Fruit fly (Drosophila melanogaster) whole organism, embryonic: ENCODE data around the gene rngo.

Experiments
- Atf3 ChIP-seq: fragments of 200-800 bp; sonication (Bioruptor generic); optimal IDR thresholded peaks from 3 replicates; lab custom pipeline; 2016; ENCODE audit warnings: missing biosample characterization, missing genetic modification characterization
- CG10209 ChIP-seq: fragments of 200-800 bp; sonication (Bioruptor generic); optimal IDR thresholded peaks from 3 replicates; lab custom pipeline; 2017; ENCODE audit warnings: missing biosample characterization, mild to moderate bottlenecking, missing genetic modification characterization, missing genetic modification reagents
- CG10654 ChIP-seq: fragments of 200-800 bp; sonication (Bioruptor generic); optimal IDR thresholded peaks from 2 replicates; lab custom pipeline; 2016; ENCODE audit warnings: missing biosample characterization, missing genetic modification characterization
- CG12391 ChIP-seq: fragments of 200-800 bp; sonication (Bioruptor generic); optimal IDR thresholded peaks from 3 replicates; lab custom pipeline; 2018; ENCODE audit warnings: missing biosample characterization, mild to moderate bottlenecking, missing genetic modification characterization, moderate library complexity
- CG13424 ChIP-seq: fragments of 200-800 bp; sonication (Bioruptor generic); optimal IDR thresholded peaks from 2 replicates; lab custom pipeline; 2019; ENCODE audit warnings: missing biosample characterization, mild to moderate bottlenecking, missing genetic modification characterization, moderate library complexity
- CG14860 ChIP-seq: fragments of 200-800 bp; sonication (Bioruptor generic); IDR thresholded peaks from 3 replicates; pipeline ENCODE4 v1.3.6; 2022; ENCODE audit warnings: missing biosample characterization, missing genetic modification characterization; ENCODE audit not compliant: partially characterized antibody
- CG15011 ChIP-seq: fragments of 200-800 bp; sonication (Bioruptor generic); optimal IDR thresholded peaks from 3 replicates; lab custom pipeline; 2018; ENCODE audit warnings: missing biosample characterization, mild to moderate bottlenecking, missing genetic modification characterization
- CG15479 ChIP-seq: fragments of 200-800 bp; sonication (Bioruptor generic); optimal IDR thresholded peaks from 3 replicates; lab custom pipeline; 2019; ENCODE audit warnings: missing biosample characterization, mild to moderate bottlenecking, missing genetic modification characterization, moderate library complexity
- CG16815 ChIP-seq: fragments of 200-800 bp; sonication (Bioruptor generic); optimal IDR thresholded peaks from 3 replicates; lab custom pipeline; 2017; ENCODE audit warnings: missing biosample characterization, mild to moderate bottlenecking, missing genetic modification characterization
- CG17328 ChIP-seq: fragments of 200-800 bp; sonication (Bioruptor generic); IDR thresholded peaks from 2 replicates; pipeline ENCODE4 v1.3.6; 2022; ENCODE audit warnings: missing biosample characterization, missing genetic modification characterization
- CG18619 ChIP-seq: fragments of 200-800 bp; sonication (Bioruptor generic); optimal IDR thresholded peaks from 3 replicates; lab custom pipeline; 2017; ENCODE audit warnings: missing biosample characterization, mild to moderate bottlenecking, missing genetic modification characterization
- CG2116 ChIP-seq: fragments of 200-800 bp; sonication (Bioruptor generic); optimal IDR thresholded peaks from 3 replicates; lab custom pipeline; 2018; ENCODE audit warnings: missing biosample characterization, mild to moderate bottlenecking, missing genetic modification characterization
- CG31441 ChIP-seq: fragments of 200-800 bp; sonication (Bioruptor generic); IDR thresholded peaks from 2 replicates; pipeline ENCODE4 v1.3.6; 2022; ENCODE audit warnings: missing biosample characterization, missing genetic modification characterization
- CG3163 ChIP-seq: fragments of 200-800 bp; sonication (Bioruptor generic); optimal IDR thresholded peaks from 3 replicates; lab custom pipeline; 2016; ENCODE audit warnings: missing biosample characterization, missing genetic modification characterization
- CG4707 ChIP-seq: fragments of 200-800 bp; sonication (Bioruptor generic); optimal IDR thresholded peaks from 2 replicates; lab custom pipeline; 2018; ENCODE audit warnings: missing biosample characterization, mild to moderate bottlenecking, missing genetic modification characterization, moderate library complexity
- CG5180 ChIP-seq: fragments of 200-800 bp; sonication (Bioruptor generic); optimal IDR thresholded peaks from 3 replicates; lab custom pipeline; 2017; ENCODE audit warnings: missing biosample characterization, missing genetic modification characterization, mild to moderate bottlenecking, moderate library complexity, missing genetic modification reagents
- CG7357 ChIP-seq: fragments of 200-800 bp; sonication (Bioruptor generic); IDR thresholded peaks from 3 replicates; pipeline ENCODE4 v1.3.6; 2022; ENCODE audit warnings: missing biosample characterization, missing genetic modification characterization
- CG7372 ChIP-seq: fragments of 200-800 bp; sonication (Bioruptor generic); IDR thresholded peaks from 2 replicates; pipeline ENCODE4 v1.3.6; 2022; ENCODE audit warnings: missing biosample characterization, missing genetic modification characterization
- CG7786 ChIP-seq: fragments of 200-800 bp; sonication (Bioruptor generic); optimal IDR thresholded peaks from 2 replicates; lab custom pipeline; 2016; ENCODE audit warnings: missing biosample characterization, missing genetic modification characterization
- CG8765 ChIP-seq: fragments of 200-800 bp; sonication (Bioruptor generic); IDR thresholded peaks from 2 replicates; pipeline ENCODE4 v1.3.6; 2022; ENCODE audit warnings: missing biosample characterization, missing genetic modification characterization
- CG8924 ChIP-seq: fragments of 200-800 bp; optimal IDR thresholded peaks from 3 replicates; lab custom pipeline; 2019; ENCODE audit warnings: missing biosample characterization, mild to moderate bottlenecking, missing genetic modification characterization, moderate library complexity
- Dad ChIP-seq: fragments of 200-800 bp; sonication (Bioruptor generic); optimal IDR thresholded peaks from 3 replicates; lab custom pipeline; 2016; ENCODE audit warnings: missing biosample characterization, missing genetic modification characterization
- Dll ChIP-seq: fragments of 200-800 bp; sonication (Bioruptor generic); IDR thresholded peaks from 4 replicates; pipeline ENCODE4 v1.3.6; 2022; ENCODE audit warnings: missing biosample characterization, missing genetic modification characterization; ENCODE audit not compliant: partially characterized antibody
- GATAe ChIP-seq: fragments of 200-800 bp; sonication (Bioruptor generic); conservative IDR thresholded peaks from 2 replicates; pipeline ENCODE4 v1.3.6; 2022; ENCODE audit warnings: missing biosample characterization, missing genetic modification characterization
- Gsc ChIP-seq: fragments of 200-800 bp; sonication (Bioruptor generic); IDR thresholded peaks from 2 replicates; pipeline ENCODE4 v1.3.6; 2022; ENCODE audit warnings: missing biosample characterization, missing genetic modification characterization
- Hr78 ChIP-seq, 2 experiments: fragments of 200-800 bp in 1 of 2; fragments of >200 bp in 1 of 2; sonication (Bioruptor generic) in 1 of 2; optimal IDR thresholded peaks; 2 replicates each; lab custom pipeline; 2017 to 2019; ENCODE audit warnings: missing biosample characterization in 2 of 2, missing genetic modification characterization in 2 of 2, mild to moderate bottlenecking in 1 of 2, moderate library complexity in 1 of 2
- Lhr ChIP-seq: fragments of 200-800 bp; sonication (Bioruptor generic); optimal IDR thresholded peaks from 3 replicates; lab custom pipeline; 2017; ENCODE audit warnings: mild to moderate bottlenecking, missing biosample characterization, missing genetic modification reagents, missing genetic modification characterization
- MESR4 ChIP-seq: fragments of 200-800 bp; sonication (Bioruptor generic); optimal IDR thresholded peaks from 2 replicates; lab custom pipeline; 2018; ENCODE audit warnings: missing biosample characterization, mild to moderate bottlenecking, missing genetic modification characterization, moderate library complexity
- NFAT ChIP-seq: fragments of 200-800 bp; sonication (Bioruptor generic); IDR thresholded peaks from 2 replicates; pipeline ENCODE4 v1.3.6; 2022; ENCODE audit warnings: missing biosample characterization, missing genetic modification characterization
- Oaz ChIP-seq: fragments of 200-800 bp; sonication (Bioruptor generic); IDR thresholded peaks from 2 replicates; pipeline ENCODE4 v1.3.6; 2022; ENCODE audit warnings: missing biosample characterization, missing genetic modification characterization
- ase ChIP-seq: fragments of 200-800 bp; sonication (Bioruptor generic); IDR thresholded peaks from 3 replicates; pipeline ENCODE4 v1.3.6; 2022; ENCODE audit warnings: missing biosample characterization, missing genetic modification characterization
- ato ChIP-seq: fragments of 200-800 bp; sonication (Bioruptor generic); IDR thresholded peaks from 2 replicates; pipeline ENCODE4 v1.3.6; 2022; ENCODE audit warnings: missing biosample characterization, missing genetic modification characterization; ENCODE audit not compliant: partially characterized antibody
- br ChIP-seq: fragments of >200 bp; optimal IDR thresholded peaks from 2 replicates; lab custom pipeline; 2017
- cwo ChIP-seq: fragments of 200-800 bp; sonication (Bioruptor generic); optimal IDR thresholded peaks from 3 replicates; lab custom pipeline; 2017; ENCODE audit warnings: missing biosample characterization, missing genetic modification characterization, mild to moderate bottlenecking, moderate library complexity, missing genetic modification reagents
- dati ChIP-seq: fragments of 200-800 bp; sonication (Bioruptor generic); IDR thresholded peaks from 2 replicates; pipeline ENCODE4 v1.3.6; 2022; ENCODE audit warnings: missing biosample characterization, missing genetic modification characterization
- disco-r ChIP-seq: fragments of 200-800 bp; sonication (Bioruptor generic); optimal IDR thresholded peaks from 2 replicates; lab custom pipeline; 2016; ENCODE audit warnings: missing biosample characterization, missing genetic modification characterization
- eve ChIP-seq, 2 experiments: fragments of >200 bp; optimal IDR thresholded peaks; 2 replicates each; lab custom pipeline; 2017; ENCODE audit warnings: missing biosample characterization in 2 of 2, missing genetic modification characterization in 2 of 2
- fd96Cb ChIP-seq: fragments of 200-800 bp; sonication (Bioruptor generic); optimal IDR thresholded peaks from 2 replicates; lab custom pipeline; 2018; ENCODE audit warnings: missing biosample characterization, mild to moderate bottlenecking, missing genetic modification characterization, moderate library complexity
- gsb-n ChIP-seq: fragments of 200-800 bp; sonication (Bioruptor generic); optimal IDR thresholded peaks from 3 replicates; lab custom pipeline; 2018; ENCODE audit warnings: missing biosample characterization, mild to moderate bottlenecking, missing genetic modification characterization
- hbn ChIP-seq: fragments of 200-800 bp; sonication (Bioruptor generic); IDR thresholded peaks from 2 replicates; pipeline ENCODE4 v1.3.6; 2022; ENCODE audit warnings: missing biosample characterization, missing genetic modification characterization; ENCODE audit not compliant: partially characterized antibody
- peb ChIP-seq: fragments of 200-800 bp; sonication (Bioruptor generic); IDR thresholded peaks from 2 replicates; pipeline ENCODE4 v1.3.6; 2022; ENCODE audit warnings: missing biosample characterization, missing genetic modification characterization
- pum ChIP-seq: fragments of 200-800 bp; sonication (Bioruptor generic); optimal IDR thresholded peaks from 2 replicates; lab custom pipeline; 2016; ENCODE audit warnings: missing biosample characterization, missing genetic modification characterization
- sens ChIP-seq: fragments of 200-800 bp; sonication (Bioruptor generic); peaks from one replicate; lab custom pipeline; 2016; ENCODE audit warnings: missing biosample characterization, missing genetic modification characterization
- sens-2 ChIP-seq: fragments of 200-800 bp; sonication (Bioruptor generic); IDR thresholded peaks from 2 replicates; pipeline ENCODE4 v1.3.6; 2022; ENCODE audit warnings: missing biosample characterization, missing genetic modification characterization
- seq ChIP-seq: fragments of 200-800 bp; sonication (Bioruptor generic); IDR thresholded peaks from 2 replicates; pipeline ENCODE4 v1.3.6; 2022; ENCODE audit warnings: missing biosample characterization, missing genetic modification characterization
- sqz ChIP-seq: fragments of 200-800 bp; sonication (Bioruptor generic); optimal IDR thresholded peaks from 3 replicates; lab custom pipeline; 2018; ENCODE audit warnings: missing biosample characterization, mild to moderate bottlenecking, missing genetic modification characterization
- stwl ChIP-seq: fragments of 200-800 bp; sonication (Bioruptor generic); optimal IDR thresholded peaks from 3 replicates; lab custom pipeline; 2018; ENCODE audit warnings: missing biosample characterization, mild to moderate bottlenecking, missing genetic modification characterization, moderate library complexity
- ttk ChIP-seq: fragments of 200-800 bp; sonication (Bioruptor generic); IDR thresholded peaks from 2 replicates; pipeline ENCODE4 v2.1.2; 2022; ENCODE audit warnings: missing biosample characterization, missing genetic modification characterization
- tx ChIP-seq: fragments of 200-800 bp; sonication (Bioruptor generic); optimal IDR thresholded peaks from 2 replicates; lab custom pipeline; 2016; ENCODE audit warnings: missing biosample characterization, missing genetic modification characterization
- vfl ChIP-seq: fragments of 200-800 bp; sonication (Bioruptor generic); optimal IDR thresholded peaks from 2 replicates; lab custom pipeline; 2016; ENCODE audit warnings: missing biosample characterization, missing genetic modification characterization
- zen2 ChIP-seq: fragments of 200-800 bp; sonication (Bioruptor generic); IDR thresholded peaks from 3 replicates; pipeline ENCODE4 v1.3.6; 2022; ENCODE audit warnings: missing biosample characterization, missing genetic modification characterization; ENCODE audit not compliant: partially characterized antibody
- zf30C ChIP-seq: fragments of 200-800 bp; sonication (Bioruptor generic); optimal IDR thresholded peaks from 3 replicates; lab custom pipeline; 2018; ENCODE audit warnings: missing biosample characterization, mild to moderate bottlenecking, missing genetic modification characterization

The rngo gene

dm6 chrX:16441245-16441644 is at the start of gene rngo, which contains the start of gene Cdc50 (continued):
- TF ChIP-seq CG5180 (GFP tag; lab: Kevin White, UChicago) = no peak
- TF ChIP-seq tx (GFP tag; lab: Kevin White, UChicago) = peak; percentile 6
- no peak for TF ChIP-seq peb
- TF ChIP-seq Gsc = no peak
- TF ChIP-seq CG2116 = peak; percentile 99
- peak; percentile 62 for TF ChIP-seq stwl (tag; lab: Kevin White, UChicago)
- TF ChIP-seq Dad (GFP tag; lab: Kevin White, UChicago) = no peak
- peak; percentile 96 for TF ChIP-seq hbn (GFP tag; lab: Robert Waterston, UW)
- no peak for TF ChIP-seq CG4707
- TF ChIP-seq CG13424 (tag; lab: Kevin White, UChicago) = peak; percentile 2
- no peak for TF ChIP-seq Lhr (GFP tag; lab: Kevin White, UChicago)
- no peak for TF ChIP-seq CG16815 (GFP tag; lab: Kevin White, UChicago)
- no peak for TF ChIP-seq CG15011 (GFP tag; lab: Kevin White, UChicago)
- no peak for TF ChIP-seq sqz (GFP tag; lab: Kevin White, UChicago)
- no peak; the same call in 1 of the 2 replicates for TF ChIP-seq CG31441
- TF ChIP-seq Atf3 (GFP tag; lab: Kevin White, UChicago) = no peak
- no peak for TF ChIP-seq ase (GFP tag; lab: Robert Waterston, UW)
- TF ChIP-seq CG17328 = no peak
- no peak for TF ChIP-seq fd96Cb
- no peak for TF ChIP-seq sens-2 (GFP tag; lab: Robert Waterston, UW)
- no peak for TF ChIP-seq disco-r (GFP tag; lab: Kevin White, UChicago)
- TF ChIP-seq gsb-n (tag; lab: Kevin White, UChicago) = no peak
- TF ChIP-seq Oaz = no peak
- TF ChIP-seq CG8924 (tag; lab: Kevin White, UChicago) = peak; percentile 13
- TF ChIP-seq CG12391 (tag; lab: Kevin White, UChicago) = peak; percentile 56
- TF ChIP-seq CG10209 (GFP tag; lab: Kevin White, UChicago) = no peak
- TF ChIP-seq br = no peak
- TF ChIP-seq MESR4 (GFP tag; lab: Kevin White, UChicago) = peak; percentile 15
- TF ChIP-seq Dll (GFP tag; lab: Robert Waterston, UW) = peak; percentile 99
- peak; percentile 99 for TF ChIP-seq CG14860 (GFP tag; lab: Robert Waterston, UW)
- TF ChIP-seq CG7372 (GFP tag; lab: Robert Waterston, UW) = no peak
- TF ChIP-seq CG15479 (GFP tag; lab: Kevin White, UChicago) = no peak
- no peak for TF ChIP-seq zf30C (GFP tag; lab: Kevin White, UChicago)
- TF ChIP-seq seq (GFP tag; lab: Robert Waterston, UW) = no peak
- TF ChIP-seq NFAT = no peak
- no peak for TF ChIP-seq eve (GFP tag; optimal IDR thresholded peaks at IDR 0.05; lab: Kevin White, UChicago)
- TF ChIP-seq Hr78 (GFP tag; optimal IDR thresholded peaks at IDR 0.05; lab: Kevin White, UChicago) = no peak
- no peak for TF ChIP-seq CG7357 (GFP tag; lab: Robert Waterston, UW)
- TF ChIP-seq CG8765 = no peak
- peak; percentile 20 for TF ChIP-seq pum (GFP tag; lab: Kevin White, UChicago)
- no peak for TF ChIP-seq vfl (GFP tag; lab: Kevin White, UChicago)
- TF ChIP-seq CG7786 = peak; percentile 21
- TF ChIP-seq cwo (GFP tag; lab: Kevin White, UChicago) = no peak
- TF ChIP-seq CG10654 (GFP tag; lab: Kevin White, UChicago) = no peak
- TF ChIP-seq dati (GFP tag; lab: Robert Waterston, UW) = no peak
- TF ChIP-seq ato (GFP tag; lab: Robert Waterston, UW) = peak; percentile 91
- TF ChIP-seq zen2 = peak; percentile 90
- TF ChIP-seq GATAe = no peak
- no peak for TF ChIP-seq CG18619
- no peak for TF ChIP-seq ttk (GFP tag; lab: Robert Waterston, UW)
- no peak for TF ChIP-seq CG3163 (GFP tag; lab: Kevin White, UChicago)
- TF ChIP-seq sens (GFP tag; lab: Kevin White, UChicago) = peak; percentile 93
